Worm (Caenorhabditis elegans) whole organism, L1 larva: ENCODE measurements around the gene adm-2.

ENCODE experiments used
- F16B12.6 ChIP-seq: fragments of 150-350 bp; optimal IDR thresholded peaks from 2 replicates; lab custom pipeline; 2014; ENCODE audit warnings: missing biosample characterization, missing genetic modification characterization
- lin-13 ChIP-seq: fragments of 150-350 bp; optimal IDR thresholded peaks from 2 replicates; lab custom pipeline; 2014; ENCODE audit warnings: missing biosample characterization, missing genetic modification reagents, missing genetic modification characterization
- lsy-2 ChIP-seq, 2 experiments: fragments of 150-350 bp; optimal IDR thresholded peaks; 2 replicates each; lab custom pipeline; 2014; ENCODE audit warnings: missing biosample characterization in 2 of 2, missing genetic modification characterization in 2 of 2
- mdl-1 ChIP-seq, 2 experiments: fragments of 150-350 bp; optimal IDR thresholded peaks; 2 replicates each; lab custom pipeline; 2014 to 2017; ENCODE audit warnings: missing biosample characterization in 2 of 2, missing genetic modification characterization in 2 of 2, inconsistent platforms in 1 of 2
- nhr-84 ChIP-seq: sonication (generic microtip); optimal IDR thresholded peaks from 2 replicates; lab custom pipeline; 2017; ENCODE audit warnings: missing biosample characterization, missing genetic modification characterization
- snpc-4 ChIP-seq: fragments of 150-350 bp; optimal IDR thresholded peaks from 2 replicates; lab custom pipeline; 2014; ENCODE audit warnings: missing biosample characterization, missing genetic modification characterization
- zag-1 ChIP-seq: fragments of 150-350 bp; optimal IDR thresholded peaks from 2 replicates; lab custom pipeline; 2014; ENCODE audit warnings: missing biosample characterization, missing genetic modification characterization
- ztf-11 ChIP-seq, 2 experiments: sonication (generic microtip); optimal IDR thresholded peaks; 2 replicates each; lab custom pipeline; 2016 to 2017; ENCODE audit warnings: missing genetic modification characterization in 2 of 2, missing biosample characterization in 1 of 2, missing compliant biosample characterization in 1 of 2

ce11 chrX:13666864-13667263 lies 20.9 kb upstream of the adm-2 start:
- TF ChIP-seq lin-13 (GFP tag; lab: Kevin White, UChicago) (no peak), nhr-84 (tag; lab: Kevin White, UChicago) (no peak), lsy-2 (tag; optimal IDR thresholded peaks at IDR 0.05; lab: Kevin White, UChicago) (no peak), mdl-1 (tag; optimal IDR thresholded peaks at IDR 0.05; lab: Kevin White, UChicago) (no peak), ztf-11 (tag; optimal IDR thresholded peaks at IDR 0.05; lab: Kevin White, UChicago) (no peak), snpc-4 (tag; lab: Kevin White, UChicago) (no peak), F16B12.6 (no peak), zag-1 (tag; lab: Kevin White, UChicago) (no peak)
